Fruit fly (Drosophila melanogaster): ENCODE measurements around the gene CG11398.

Gene CG11398

dm6 chrX:1171018-1171417 is 43.9 kb downstream of the CG11398 start (continued):
- TF ChIP-seq pan (optimal IDR thresholded peaks at IDR 0.05) (no peak), pan (GFP tag; optimal IDR thresholded peaks at IDR 0.05 in 1 of 2, IDR thresholded peaks at IDR 0.05 in 1 of 2) (peak in 1 of 2 experiments; percentile 45), Ada2b (GFP tag; IDR thresholded peaks at IDR 0.05) (peak; percentile 40; the same call in 1 of the 2 replicates), TFAM (GFP tag; optimal IDR thresholded peaks at IDR 0.05) (no peak), Sry-δ (GFP tag; optimal IDR thresholded peaks at IDR 0.05) (no peak), Drgx (GFP tag; IDR thresholded peaks at IDR 0.05) (0 out of 2 replicates have a peak, but pooled peaks have one; percentile 40), CG12391 (tag; optimal IDR thresholded peaks at IDR 0.05) (peak; percentile 37), CG9437 (GFP tag; optimal IDR thresholded peaks at IDR 0.05) (peak; percentile 35), CG10209 (GFP tag; optimal IDR thresholded peaks at IDR 0.05) (peak; percentile 50), Ptx1 (GFP tag; IDR thresholded peaks at IDR 0.05) (peak; percentile 45; the same call in 1 of the 2 replicates), CG9932 (GFP tag; IDR thresholded peaks at IDR 0.05) (peak; percentile 38; the same call in 1 of the 2 replicates), pho (GFP tag; optimal IDR thresholded peaks at IDR 0.05) (peak; percentile 4), E2f1 (GFP tag; IDR thresholded peaks at IDR 0.05) (0 out of 2 replicates have a peak, but pooled peaks have one; percentile 24), CG16813 (GFP tag; IDR thresholded peaks at IDR 0.05; ENCODE audit: partially characterized antibody) (no peak), Hmr (GFP tag; optimal IDR thresholded peaks at IDR 0.05) (peak; percentile 70), bcd (GFP tag; optimal IDR thresholded peaks at IDR 0.05) (peak; percentile 43), bab2 (GFP tag; optimal IDR thresholded peaks at IDR 0.05) (no peak), H2.0 (GFP tag; IDR thresholded peaks at IDR 0.05) (peak; percentile 6; the same call in 1 of the 2 replicates), Dek (tag; optimal IDR thresholded peaks at IDR 0.05) (peak; percentile 39), Dip3 (GFP tag; optimal IDR thresholded peaks at IDR 0.05) (peak; percentile 31), ci (GFP tag; IDR thresholded peaks at IDR 0.05) (no peak; the same call in 2 of the 3 replicates), Hr78 (GFP tag; optimal IDR thresholded peaks at IDR 0.05) (no peak), CG1792 (GFP tag; optimal IDR thresholded peaks at IDR 0.05) (no peak), CG17829 (tag; optimal IDR thresholded peaks at IDR 0.05) (peak; percentile 32), CG2678 (tag; optimal IDR thresholded peaks at IDR 0.05) (peak; percentile 76), ind (GFP tag; optimal IDR thresholded peaks at IDR 0.05) (peak; percentile 41), CG8388 (GFP tag; optimal IDR thresholded peaks at IDR 0.05) (peak; percentile 35), eve (GFP tag; optimal IDR thresholded peaks at IDR 0.05) (no peak), CG2712 (tag; optimal IDR thresholded peaks at IDR 0.05) (peak; percentile 45), CG12104 (GFP tag; optimal IDR thresholded peaks at IDR 0.05) (peak; percentile 5), row (GFP tag; IDR thresholded peaks at IDR 0.05) (peak; percentile 66), CG9817 (tag; optimal IDR thresholded peaks at IDR 0.05) (peak; percentile 9), CG31441 (GFP tag; IDR thresholded peaks at IDR 0.05) (peak; percentile 48), CG15514 (GFP tag; optimal IDR thresholded peaks at IDR 0.05) (peak; percentile 22), CG18476 (GFP tag; optimal IDR thresholded peaks at IDR 0.05) (peak; percentile 48), NfI (GFP tag; optimal IDR thresholded peaks at IDR 0.05) (peak; percentile 47), CG12659 (GFP tag; optimal IDR thresholded peaks at IDR 0.05) (peak; percentile 56), Atf6 (GFP tag; IDR thresholded peaks at IDR 0.05) (peak; percentile 57), CG12071 (GFP tag; optimal IDR thresholded peaks at IDR 0.05) (peak; percentile 21), gce (GFP tag; IDR thresholded peaks at IDR 0.05) (no peak), CG10543 (GFP tag; optimal IDR thresholded peaks at IDR 0.05) (peak; percentile 59), CG12219 (GFP tag; optimal IDR thresholded peaks at IDR 0.05) (peak; percentile 11), esg (GFP tag; conservative IDR thresholded peaks at IDR 0.05) (no peak), CG30403 (GFP tag; optimal IDR thresholded peaks at IDR 0.05) (peak; percentile 70), HLH4C (GFP tag; IDR thresholded peaks at IDR 0.05; ENCODE audit: partially characterized antibody) (no peak), cad (GFP tag; optimal IDR thresholded peaks at IDR 0.05) (no peak), CG8089 (GFP tag; optimal IDR thresholded peaks at IDR 0.05) (no peak), PHDP (tag; optimal IDR thresholded peaks at IDR 0.05) (peak; percentile 58), Six4 (GFP tag; optimal IDR thresholded peaks at IDR 0.05) (no peak), chinmo (GFP tag; IDR thresholded peaks at IDR 0.05; ENCODE audit: partially characterized antibody) (no peak)

All from whole organism, embryonic.